Worm (Caenorhabditis elegans) whole organism, L4 larva: ENCODE results near the gene miz-1.

Source experiments
- D1046.2 ChIP-seq: fragments of 200-800 bp; sonication (Bioruptor generic); IDR thresholded peaks from 2 replicates; pipeline ENCODE4 v1.3.6; 2022; ENCODE audit warnings: missing genetic modification characterization, missing compliant biosample characterization
- F26F4.8 ChIP-seq: fragments of 200-800 bp; sonication (Bioruptor generic); conservative IDR thresholded peaks from 2 replicates; pipeline ENCODE4 v1.3.6; 2022; ENCODE audit warnings: missing genetic modification characterization, missing compliant biosample characterization
- T20F7.1 ChIP-seq: fragments of 200-800 bp; sonication (Bioruptor generic); optimal IDR thresholded peaks from 2 replicates; lab custom pipeline; 2018; ENCODE audit warnings: mild to moderate bottlenecking, missing genetic modification characterization, missing compliant biosample characterization
- Y5F2A.4 ChIP-seq: fragments of 200-800 bp; sonication (Bioruptor generic); optimal IDR thresholded peaks from 2 replicates; lab custom pipeline; 2018; ENCODE audit warnings: mild to moderate bottlenecking, missing genetic modification characterization, missing compliant biosample characterization
- Y75B8A.6 ChIP-seq: fragments of 200-800 bp; sonication (Bioruptor generic); IDR thresholded peaks from 2 replicates; pipeline ENCODE4 v1.3.6; 2022; ENCODE audit warnings: missing genetic modification reagents, missing genetic modification characterization, missing compliant biosample characterization
- aly-2 ChIP-seq: sonication (generic microtip); optimal IDR thresholded peaks from 2 replicates; lab custom pipeline; 2018; ENCODE audit warnings: missing biosample characterization, missing genetic modification characterization
- ama-1 ChIP-seq: fragments of 150-350 bp; optimal IDR thresholded peaks from 2 replicates; lab custom pipeline; 2014; ENCODE audit warnings: inconsistent platforms, mixed read lengths
- attf-4 ChIP-seq: sonication (generic microtip); optimal IDR thresholded peaks from 3 replicates; lab custom pipeline; 2017; ENCODE audit warnings: missing biosample characterization, missing genetic modification characterization
- ceh-28 ChIP-seq: fragments of 150-350 bp; optimal IDR thresholded peaks from 2 replicates; lab custom pipeline; 2014; ENCODE audit warnings: missing biosample characterization, missing genetic modification reagents, missing genetic modification characterization
- ceh-44 ChIP-seq: fragments of 200-800 bp; sonication (Bioruptor generic); IDR thresholded peaks from 2 replicates; pipeline ENCODE4 v1.3.6; 2022; ENCODE audit warnings: missing genetic modification reagents, missing genetic modification characterization, missing compliant biosample characterization
- ceh-82 ChIP-seq: sonication (generic microtip); optimal IDR thresholded peaks from 2 replicates; lab custom pipeline; 2017; ENCODE audit warnings: missing biosample characterization, missing genetic modification characterization
- daf-16 ChIP-seq, 3 experiments: sonication (generic microtip); optimal IDR thresholded peaks; 2 replicates each; lab custom pipeline; 2016 to 2017; ENCODE audit warnings: missing genetic modification characterization in 3 of 3, missing genetic modification reagents in 3 of 3, mild to moderate bottlenecking in 2 of 3, missing compliant biosample characterization in 2 of 3, missing biosample characterization in 1 of 3, moderate library complexity in 1 of 3
- dpl-1 ChIP-seq: fragments of 150-350 bp; optimal IDR thresholded peaks from 2 replicates; lab custom pipeline; 2014; ENCODE audit warnings: missing biosample characterization, missing genetic modification reagents, missing genetic modification characterization
- egl-27 ChIP-seq: sonication (generic microtip); optimal IDR thresholded peaks from 3 replicates; lab custom pipeline; 2017; ENCODE audit warnings: missing biosample characterization, missing genetic modification reagents, missing genetic modification characterization
- fos-1 ChIP-seq: fragments of 150-350 bp; optimal IDR thresholded peaks from 2 replicates; lab custom pipeline; 2014; ENCODE audit warnings: missing biosample characterization, missing genetic modification characterization
- hif-1 ChIP-seq, 2 experiments: sonication (generic microtip); optimal IDR thresholded peaks; 2 replicates each; lab custom pipeline; 2016 to 2017; ENCODE audit warnings: missing compliant biosample characterization in 2 of 2, missing genetic modification characterization in 2 of 2, missing genetic modification reagents in 2 of 2, missing genotype in 2 of 2, mild to moderate bottlenecking in 1 of 2
- hmg-1.1 ChIP-seq: fragments of 200-800 bp; sonication (Bioruptor generic); IDR thresholded peaks from 2 replicates; pipeline ENCODE4 v1.3.6; 2022; ENCODE audit warnings: missing genetic modification reagents, missing genetic modification characterization, missing compliant biosample characterization
- lin-1 ChIP-seq: fragments of 200-800 bp; sonication (Bioruptor generic); IDR thresholded peaks from 2 replicates; pipeline ENCODE4 v1.3.6; 2022; ENCODE audit warnings: missing genetic modification reagents, missing genetic modification characterization, missing compliant biosample characterization
- lir-3 ChIP-seq: sonication (generic microtip); optimal IDR thresholded peaks from 2 replicates; lab custom pipeline; 2016; ENCODE audit warnings: mild to moderate bottlenecking, missing genetic modification characterization, missing compliant biosample characterization
- lsy-2 ChIP-seq, 2 experiments: fragments of 150-350 bp in 1 of 2; sonication (generic microtip) in 1 of 2; optimal IDR thresholded peaks; 2 replicates each; lab custom pipeline; 2014 to 2017; ENCODE audit warnings: missing biosample characterization in 2 of 2, missing genetic modification characterization in 2 of 2
- madf-5 ChIP-seq, 2 experiments: fragments of 200-800 bp; sonication (Bioruptor generic); IDR thresholded peaks; 2 replicates each; pipeline ENCODE4 v1.3.6; 2022; ENCODE audit warnings: missing compliant biosample characterization in 2 of 2, missing genetic modification characterization in 2 of 2
- madf-9 ChIP-seq: fragments of 200-800 bp; sonication (Bioruptor generic); conservative IDR thresholded peaks from 2 replicates; pipeline ENCODE4 v1.3.6; 2022; ENCODE audit warnings: missing genetic modification reagents, missing genetic modification characterization, missing compliant biosample characterization
- mep-1 ChIP-seq: fragments of 150-350 bp; sonication (generic microtip); optimal IDR thresholded peaks from 3 replicates; lab custom pipeline; 2014; ENCODE audit warnings: missing biosample characterization, missing genetic modification characterization
- mxl-3 ChIP-seq: fragments of 200-800 bp; sonication (Bioruptor generic); optimal IDR thresholded peaks from 2 replicates; lab custom pipeline; 2018; ENCODE audit warnings: mild to moderate bottlenecking, missing genetic modification characterization, missing compliant biosample characterization
- nhr-10 ChIP-seq: fragments of 150-350 bp; optimal IDR thresholded peaks from 2 replicates; lab custom pipeline; 2014; ENCODE audit warnings: missing biosample characterization, missing genetic modification characterization
- nhr-237 ChIP-seq: sonication (generic microtip); optimal IDR thresholded peaks from 2 replicates; lab custom pipeline; 2017; ENCODE audit warnings: missing biosample characterization, missing genetic modification characterization
- nhr-76 ChIP-seq: fragments of 150-350 bp; optimal IDR thresholded peaks from 2 replicates; lab custom pipeline; 2014; ENCODE audit warnings: missing biosample characterization, missing genetic modification characterization
- pha-4 ChIP-seq, 2 experiments: fragments of 150-350 bp in 1 of 2; fragments of 200-800 bp in 1 of 2; sonication (Bioruptor generic) in 1 of 2; IDR thresholded peaks in 1 of 2; optimal IDR thresholded peaks in 1 of 2; 2 replicates each; pipeline versions ENCODE4 v1.3.6 to Lab custom; 2014 to 2022; ENCODE audit warnings: missing genetic modification characterization in 2 of 2, missing genetic modification reagents in 2 of 2, missing biosample characterization in 1 of 2, missing compliant biosample characterization in 1 of 2
- php-3 ChIP-seq: fragments of 200-800 bp; sonication (Bioruptor generic); IDR thresholded peaks from 2 replicates; pipeline ENCODE4 v1.3.6; 2022; ENCODE audit warnings: missing genetic modification reagents, missing genetic modification characterization, missing compliant biosample characterization
- pqm-1 ChIP-seq: sonication (generic microtip); optimal IDR thresholded peaks from 2 replicates; lab custom pipeline; 2017; ENCODE audit warnings: missing biosample characterization, missing genetic modification characterization
- set-16 ChIP-seq: fragments of 200-800 bp; sonication (Bioruptor generic); IDR thresholded peaks from 2 replicates; pipeline ENCODE4 v1.3.6; 2022; ENCODE audit warnings: missing genetic modification reagents, missing genetic modification characterization, missing compliant biosample characterization
- tag-97 ChIP-seq: fragments of 200-800 bp; sonication (Bioruptor generic); IDR thresholded peaks from 2 replicates; pipeline ENCODE4 v1.3.6; 2022; ENCODE audit warnings: missing genetic modification characterization, missing compliant biosample characterization
- tra-1 ChIP-seq: fragments of 200-800 bp; sonication (Bioruptor generic); IDR thresholded peaks from 2 replicates; pipeline ENCODE4 v1.3.6; 2022; ENCODE audit warnings: missing genetic modification reagents, missing genetic modification characterization, missing compliant biosample characterization
- unc-62 ChIP-seq, 3 experiments: fragments of 150-350 bp in 1 of 3; sonication (generic microtip); optimal IDR thresholded peaks in 2 of 3; peaks in 1 of 3; 1 replicate in 1 of 3; 2 replicates in 2 of 3; lab custom pipeline; 2014 to 2017; ENCODE audit warnings: missing biosample characterization in 3 of 3, missing genetic modification characterization in 3 of 3, missing genetic modification reagents in 3 of 3, missing genotype in 1 of 3
- zag-1 ChIP-seq: fragments of 150-350 bp; optimal IDR thresholded peaks from 2 replicates; lab custom pipeline; 2014; ENCODE audit warnings: missing biosample characterization, missing genetic modification characterization

Gene miz-1

DNA sequence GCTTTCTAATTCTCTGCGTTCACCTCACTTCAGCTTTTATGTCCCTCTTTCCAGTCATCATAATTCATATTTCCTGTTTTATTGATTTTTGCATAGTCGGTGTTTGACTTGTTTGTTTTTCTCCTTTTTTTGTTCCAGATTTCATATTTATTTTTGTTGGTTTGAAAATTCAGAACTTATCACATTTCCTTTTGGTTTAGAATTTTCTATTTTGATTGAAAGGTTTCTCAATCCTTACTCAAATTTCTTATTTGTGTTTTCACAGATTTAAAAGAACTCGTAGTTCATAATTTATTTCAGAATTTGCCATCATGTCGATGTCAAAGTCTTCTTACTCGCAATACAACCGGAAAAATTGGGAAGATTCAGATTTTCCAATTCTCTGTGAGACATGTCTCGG lies 48.9 kb downstream of the miz-1 start, which contains the start of gene rbm-22:
Gene rbm-22, plus strand, starts transcription at position 301 of the 400 bp plus-strand sequence.
- TF ChIP-seq zag-1 (tag; lab: Kevin White, UChicago) (no peak), nhr-10 (tag; lab: Kevin White, UChicago) (no peak), aly-2 (tag; lab: Kevin White, UChicago) (no peak), unc-62 (GFP tag; optimal IDR thresholded peaks at IDR 0.05 in 1 of 2; lab: Kevin White, UChicago) (no peak), unc-62 (tag; optimal IDR thresholded peaks at IDR 0.05; lab: Kevin White, UChicago) (no peak), ceh-44 (GFP tag; lab: Robert Waterston, UW) (no peak), ceh-28 (tag; lab: Kevin White, UChicago) (no peak), pqm-1 (tag; lab: Kevin White, UChicago) (no peak), D1046.2 (GFP tag; lab: Robert Waterston, UW) (no peak), hmg-1.1 (GFP tag; lab: Robert Waterston, UW) (no peak), madf-5 (GFP tag; IDR thresholded peaks at IDR 0.05; lab: Robert Waterston, UW) (no peak), ceh-82 (tag; lab: Kevin White, UChicago) (no peak)

DNA sequence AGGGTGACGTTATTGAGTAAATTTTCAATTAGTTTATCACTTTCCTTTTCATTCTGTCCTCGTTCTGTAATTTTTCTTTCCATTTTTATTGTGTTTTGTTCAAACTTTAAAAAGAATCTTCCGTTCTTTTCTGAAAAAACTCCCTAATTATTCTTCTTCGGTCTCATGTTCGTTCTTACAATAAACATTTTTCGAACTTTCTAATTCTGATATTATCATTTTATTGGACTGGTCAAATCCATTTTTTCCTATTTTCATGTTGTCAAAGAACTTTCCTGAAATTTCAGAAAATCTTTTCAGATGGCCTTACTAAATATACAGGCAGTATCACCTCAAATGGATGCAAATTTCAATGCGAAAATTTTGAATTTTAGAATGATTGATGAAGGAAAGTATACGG lies 51.8 kb downstream of the miz-1 start, which contains the start of gene nish-1:
Gene nish-1, plus strand, starts transcription at position 301 of the 400 bp plus-strand sequence.
- no peak for TF ChIP-seq F26F4.8 (GFP tag; lab: Robert Waterston, UW)
- TF ChIP-seq pqm-1 (tag; lab: Kevin White, UChicago): no peak
- no peak for TF ChIP-seq nhr-76 (tag; lab: Kevin White, UChicago)
- TF ChIP-seq T20F7.1 (GFP tag; lab: Kevin White, UChicago): no peak
- no peak for TF ChIP-seq tra-1 (GFP tag; lab: Robert Waterston, UW)
- no peak for TF ChIP-seq Y75B8A.6 (GFP tag; lab: Robert Waterston, UW)
- no peak for TF ChIP-seq hmg-1.1 (GFP tag; lab: Robert Waterston, UW)

DNA sequence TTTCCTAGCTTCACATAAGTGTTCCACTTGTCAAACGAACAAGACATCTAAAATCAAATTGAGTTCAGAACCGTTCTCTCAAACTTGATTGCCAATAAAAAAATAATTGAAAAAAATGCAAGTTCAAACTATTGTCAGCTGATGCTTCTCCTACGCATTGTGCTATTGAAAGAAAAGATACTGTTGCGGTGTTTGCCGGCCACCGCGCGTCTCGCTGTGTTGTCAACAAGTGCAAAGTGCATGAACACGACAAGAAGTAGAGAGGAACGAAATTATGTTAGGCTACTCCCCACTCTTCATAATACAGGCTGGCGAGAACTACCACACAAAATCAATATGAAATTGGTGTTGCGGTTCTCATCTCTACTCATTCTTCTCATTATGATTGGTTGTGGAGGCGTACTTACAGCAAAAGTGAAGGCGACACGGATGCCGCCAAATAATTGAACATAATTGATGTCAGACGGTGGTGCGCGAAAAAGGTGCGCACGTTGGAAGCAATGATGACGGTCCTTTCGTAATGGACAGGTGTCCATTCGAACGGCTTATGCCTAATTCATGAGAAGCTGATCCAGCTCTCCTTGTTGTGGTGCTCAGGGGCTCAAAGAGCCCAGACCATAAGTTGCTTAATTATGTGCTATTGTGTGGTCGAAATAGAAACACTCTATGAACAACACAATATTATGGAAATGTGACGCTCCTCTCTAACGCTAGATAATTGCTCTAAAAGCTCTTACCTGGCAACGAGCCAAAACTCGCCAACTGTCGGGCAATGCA lies 55.4 kb downstream of the miz-1 start:
- TF ChIP-seq madf-9 (GFP tag; lab: Robert Waterston, UW): no peak
- no peak for TF ChIP-seq daf-16 (GFP tag; optimal IDR thresholded peaks at IDR 0.05; lab: Kevin White, UChicago)
- TF ChIP-seq daf-16 (tag; optimal IDR thresholded peaks at IDR 0.05; lab: Kevin White, UChicago): peak; percentile 71
- TF ChIP-seq lsy-2 (tag; optimal IDR thresholded peaks at IDR 0.05; lab: Kevin White, UChicago): no peak
- no peak for TF ChIP-seq nhr-10 (tag; lab: Kevin White, UChicago)
- TF ChIP-seq F26F4.8 (GFP tag; lab: Robert Waterston, UW): 0 out of 2 replicates have a peak, but pooled peaks have one; percentile 9
- no peak for TF ChIP-seq hmg-1.1 (GFP tag; lab: Robert Waterston, UW)
- TF ChIP-seq aly-2 (tag; lab: Kevin White, UChicago): no peak
- TF ChIP-seq nhr-237: no peak
- no peak for TF ChIP-seq pha-4 (GFP tag; IDR thresholded peaks at IDR 0.05; lab: Robert Waterston, UW)
- TF ChIP-seq pha-4 (tag; optimal IDR thresholded peaks at IDR 0.05; lab: Kevin White, UChicago): no peak
- no peak for TF ChIP-seq nhr-76 (tag; lab: Kevin White, UChicago)
- TF ChIP-seq php-3 (GFP tag; lab: Robert Waterston, UW): no peak
- TF ChIP-seq tag-97 (GFP tag; lab: Robert Waterston, UW): no peak
- no peak for TF ChIP-seq mxl-3 (GFP tag; lab: Kevin White, UChicago)
- no peak for TF ChIP-seq Y5F2A.4 (GFP tag; lab: Kevin White, UChicago)
- no peak for TF ChIP-seq ama-1 (lab: Kevin White, UChicago)
- no peak for TF ChIP-seq set-16 (GFP tag; lab: Robert Waterston, UW)
- no peak for TF ChIP-seq lir-3
- no peak for TF ChIP-seq dpl-1 (GFP tag; lab: Kevin White, UChicago)
- no peak for TF ChIP-seq mep-1 (tag; lab: Kevin White, UChicago)
- TF ChIP-seq unc-62 (GFP tag; optimal IDR thresholded peaks at IDR 0.05 in 1 of 2; lab: Kevin White, UChicago): peak in 1 of 2 experiments; percentile 89
- no peak for TF ChIP-seq unc-62 (tag; optimal IDR thresholded peaks at IDR 0.05; lab: Kevin White, UChicago)
- TF ChIP-seq hif-1 (tag; optimal IDR thresholded peaks at IDR 0.05; lab: Kevin White, UChicago): no peak
- TF ChIP-seq lin-1 (GFP tag; lab: Robert Waterston, UW): no peak
- no peak for TF ChIP-seq fos-1
- TF ChIP-seq egl-27 (tag; lab: Kevin White, UChicago): no peak
- TF ChIP-seq attf-4 (tag; lab: Kevin White, UChicago): no peak
